Worm (Caenorhabditis elegans) whole organism, late embryonic: ENCODE results near the gene rib-1.

Experiments
- C38D4.7 ChIP-seq: fragments of 200-800 bp; sonication (Bioruptor generic); optimal IDR thresholded peaks from 2 replicates; lab custom pipeline; 2018; ENCODE audit warnings: mild to moderate bottlenecking, missing genetic modification characterization, moderate library complexity, missing compliant biosample characterization
- F13H6.1 ChIP-seq: sonication (generic microtip); optimal IDR thresholded peaks from 2 replicates; lab custom pipeline; 2016; ENCODE audit warnings: missing genetic modification characterization, missing compliant biosample characterization
- K09A11.1 ChIP-seq: sonication (generic microtip); optimal IDR thresholded peaks from 2 replicates; lab custom pipeline; 2017; ENCODE audit warnings: antibody characterized with exemption, mild to moderate bottlenecking, missing genetic modification characterization, missing compliant biosample characterization; ENCODE audit not compliant: insufficient read depth
- T23F11.4 ChIP-seq: fragments of 200-800 bp; sonication (Bioruptor generic); optimal IDR thresholded peaks from 2 replicates; lab custom pipeline; 2018; ENCODE audit warnings: mild to moderate bottlenecking, missing genetic modification characterization, missing compliant biosample characterization
- ama-1 ChIP-seq: fragments of 150-350 bp; optimal IDR thresholded peaks from 2 replicates; lab custom pipeline; 2014
- ceh-22 ChIP-seq: sonication (generic microtip); optimal IDR thresholded peaks from 2 replicates; lab custom pipeline; 2017; ENCODE audit warnings: missing biosample characterization, missing genetic modification characterization
- ceh-30 ChIP-seq: fragments of 150-350 bp; optimal IDR thresholded peaks from 2 replicates; lab custom pipeline; 2014; ENCODE audit warnings: missing biosample characterization, missing genetic modification characterization
- ceh-31 ChIP-seq: sonication (generic microtip); optimal IDR thresholded peaks from 2 replicates; lab custom pipeline; 2016; ENCODE audit warnings: missing genetic modification characterization, missing compliant biosample characterization
- ceh-34 ChIP-seq: sonication (generic microtip); optimal IDR thresholded peaks from 2 replicates; lab custom pipeline; 2016; ENCODE audit warnings: mild to moderate bottlenecking, missing genetic modification characterization, missing compliant biosample characterization
- ceh-45 ChIP-seq: fragments of 200-800 bp; sonication (Bioruptor generic); IDR thresholded peaks from 2 replicates; pipeline ENCODE4 v1.3.6; 2022; ENCODE audit warnings: missing genetic modification reagents, missing genetic modification characterization, missing compliant biosample characterization
- che-1 ChIP-seq: sonication (generic microtip); optimal IDR thresholded peaks from 2 replicates; lab custom pipeline; 2016; ENCODE audit warnings: mild to moderate bottlenecking, missing genetic modification characterization, missing compliant biosample characterization
- dmd-4 ChIP-seq: sonication (generic microtip); optimal IDR thresholded peaks from 2 replicates; lab custom pipeline; 2016; ENCODE audit warnings: borderline replicate concordance, missing genetic modification characterization, missing compliant biosample characterization
- ets-4 ChIP-seq: sonication (generic microtip); optimal IDR thresholded peaks from 2 replicates; lab custom pipeline; 2016; ENCODE audit warnings: missing genetic modification characterization, missing compliant biosample characterization
- fax-1 ChIP-seq: sonication (generic microtip); optimal IDR thresholded peaks from 2 replicates; lab custom pipeline; 2016; ENCODE audit warnings: missing genotype, missing genetic modification characterization, missing compliant biosample characterization
- fkh-10 ChIP-seq: fragments of 150-350 bp; optimal IDR thresholded peaks from 2 replicates; lab custom pipeline; 2014; ENCODE audit warnings: missing biosample characterization, missing genetic modification reagents, missing genetic modification characterization
- gmeb-2 ChIP-seq: sonication (generic microtip); optimal IDR thresholded peaks from 2 replicates; lab custom pipeline; 2016; ENCODE audit warnings: missing genetic modification characterization, inconsistent platforms, missing compliant biosample characterization
- hlh-13 ChIP-seq: fragments of 200-800 bp; sonication (Bioruptor generic); optimal IDR thresholded peaks from 2 replicates; lab custom pipeline; 2018; ENCODE audit warnings: mild to moderate bottlenecking, missing genetic modification characterization, missing compliant biosample characterization
- hlh-15 ChIP-seq: sonication (generic microtip); optimal IDR thresholded peaks from 2 replicates; lab custom pipeline; 2016; ENCODE audit warnings: missing genetic modification characterization, missing compliant biosample characterization
- hlh-30 ChIP-seq: sonication (generic microtip); optimal IDR thresholded peaks from 2 replicates; lab custom pipeline; 2017; ENCODE audit warnings: antibody characterized with exemption, missing genetic modification characterization, missing compliant biosample characterization; ENCODE audit not compliant: insufficient read depth
- hlh-6 ChIP-seq: sonication (generic microtip); optimal IDR thresholded peaks from 2 replicates; lab custom pipeline; 2016; ENCODE audit warnings: missing genotype, missing genetic modification characterization, missing compliant biosample characterization
- lim-6 ChIP-seq: sonication (generic microtip); optimal IDR thresholded peaks from 2 replicates; lab custom pipeline; 2016; ENCODE audit warnings: missing genetic modification characterization, missing compliant biosample characterization
- madf-2 ChIP-seq: sonication (generic microtip); optimal IDR thresholded peaks from 2 replicates; lab custom pipeline; 2017; ENCODE audit warnings: missing genetic modification characterization, missing compliant biosample characterization
- mec-3 ChIP-seq: sonication (generic microtip); optimal IDR thresholded peaks from 2 replicates; lab custom pipeline; 2016; ENCODE audit warnings: borderline replicate concordance, missing genetic modification characterization, missing compliant biosample characterization
- nfya-1 ChIP-seq: sonication (generic microtip); optimal IDR thresholded peaks from 2 replicates; lab custom pipeline; 2017; ENCODE audit warnings: missing genetic modification characterization, mild to moderate bottlenecking, missing compliant biosample characterization, antibody characterized with exemption, moderate library complexity
- nhr-11 ChIP-seq: fragments of 150-350 bp; optimal IDR thresholded peaks from 2 replicates; lab custom pipeline; 2014; ENCODE audit warnings: missing biosample characterization, missing genetic modification characterization
- npax-4 ChIP-seq: sonication (generic microtip); optimal IDR thresholded peaks from 2 replicates; lab custom pipeline; 2016; ENCODE audit warnings: missing genetic modification characterization, missing compliant biosample characterization
- odd-2 ChIP-seq: sonication (generic microtip); optimal IDR thresholded peaks from 2 replicates; lab custom pipeline; 2017; ENCODE audit warnings: antibody characterized with exemption, mild to moderate bottlenecking, missing genetic modification characterization, missing compliant biosample characterization
- pag-3 ChIP-seq: sonication (generic microtip); optimal IDR thresholded peaks from 2 replicates; lab custom pipeline; 2016; ENCODE audit warnings: missing compliant biosample characterization, missing genetic modification characterization, borderline replicate concordance
- pha-2 ChIP-seq: sonication (generic microtip); optimal IDR thresholded peaks from 2 replicates; lab custom pipeline; 2017; ENCODE audit warnings: mild to moderate bottlenecking, missing genetic modification characterization, missing compliant biosample characterization
- pros-1 ChIP-seq: fragments of 150-350 bp; optimal IDR thresholded peaks from 2 replicates; lab custom pipeline; 2014; ENCODE audit warnings: missing biosample characterization, missing genetic modification reagents, missing genetic modification characterization
- rnt-1 ChIP-seq: sonication (generic microtip); optimal IDR thresholded peaks from 2 replicates; lab custom pipeline; 2016; ENCODE audit warnings: missing genetic modification characterization, missing compliant biosample characterization
- sdc-2 ChIP-seq: sonication (generic microtip); optimal IDR thresholded peaks from 2 replicates; lab custom pipeline; 2016; ENCODE audit warnings: missing genotype, missing genetic modification characterization, missing compliant biosample characterization
- sox-2 ChIP-seq: fragments of 200-800 bp; sonication (Bioruptor generic); IDR thresholded peaks from 2 replicates; pipeline ENCODE4 v1.3.6; 2022; ENCODE audit warnings: missing genetic modification reagents, missing genetic modification characterization, missing compliant biosample characterization
- sox-4 ChIP-seq: sonication (generic microtip); optimal IDR thresholded peaks from 2 replicates; lab custom pipeline; 2017; ENCODE audit warnings: mild to moderate bottlenecking, missing genetic modification characterization, inconsistent platforms, missing compliant biosample characterization
- syd-9 ChIP-seq: sonication (generic microtip); optimal IDR thresholded peaks from 2 replicates; lab custom pipeline; 2016; ENCODE audit warnings: mild to moderate bottlenecking, missing genetic modification characterization, moderate library complexity, missing compliant biosample characterization
- tbx-2 ChIP-seq: sonication (generic microtip); optimal IDR thresholded peaks from 2 replicates; lab custom pipeline; 2016; ENCODE audit warnings: missing genetic modification characterization, missing compliant biosample characterization
- tbx-7 ChIP-seq: sonication (generic microtip); optimal IDR thresholded peaks from 2 replicates; lab custom pipeline; 2016; ENCODE audit warnings: missing genotype, missing genetic modification characterization, missing compliant biosample characterization
- unc-42 ChIP-seq: sonication (generic microtip); optimal IDR thresholded peaks from 2 replicates; lab custom pipeline; 2016; ENCODE audit warnings: missing genotype, missing genetic modification characterization, missing compliant biosample characterization

Gene rib-1

DNA sequence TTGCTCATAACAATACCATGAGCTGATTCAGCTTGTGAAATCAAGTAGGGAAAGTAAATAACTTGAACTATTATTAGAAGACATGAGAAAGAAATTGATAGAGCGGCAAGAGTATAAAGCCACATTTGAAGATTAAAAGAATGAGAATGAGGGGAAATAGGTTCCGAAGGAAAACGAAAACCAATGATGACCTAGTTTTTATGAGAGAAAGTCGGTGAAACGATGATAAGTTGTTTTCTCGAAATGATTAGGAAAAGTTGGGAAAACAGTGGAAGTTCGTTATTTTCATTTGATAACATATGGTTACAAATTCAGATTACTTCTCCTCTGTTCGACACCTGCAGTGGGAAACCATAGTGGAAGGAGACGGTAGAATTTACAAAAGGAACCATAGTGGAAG lies 26.8 kb upstream of the rib-1 start, which contains the start of gene col-128:
Gene col-128, minus strand, starts transcription at position 148 of the 400 bp plus-strand sequence.
- TF ChIP-seq hlh-15 (tag; lab: Kevin White, UChicago), result no peak
- no peak for TF ChIP-seq ceh-30 (tag; lab: Kevin White, UChicago)
- no peak for TF ChIP-seq hlh-30 (tag; lab: Kevin White, UChicago)
- no peak for TF ChIP-seq C38D4.7 (GFP tag; lab: Kevin White, UChicago)
- TF ChIP-seq ceh-45, result no peak
- no peak for TF ChIP-seq unc-42 (tag; lab: Kevin White, UChicago)
- TF ChIP-seq mec-3 (tag; lab: Kevin White, UChicago), result no peak
- TF ChIP-seq dmd-4 (tag; lab: Kevin White, UChicago), result no peak
- no peak for TF ChIP-seq rnt-1 (tag; lab: Kevin White, UChicago)
- TF ChIP-seq T23F11.4, result no peak
- no peak for TF ChIP-seq pag-3 (tag; lab: Kevin White, UChicago)
- no peak for TF ChIP-seq ama-1 (lab: Kevin White, UChicago)
- TF ChIP-seq sox-4 (tag; lab: Kevin White, UChicago), result no peak
- no peak for TF ChIP-seq che-1 (tag; lab: Kevin White, UChicago)
- TF ChIP-seq fkh-10 (GFP tag; lab: Kevin White, UChicago), result no peak
- TF ChIP-seq ceh-31 (tag; lab: Kevin White, UChicago), result no peak
- no peak for TF ChIP-seq hlh-13 (GFP tag; lab: Kevin White, UChicago)
- no peak for TF ChIP-seq fax-1 (tag; lab: Kevin White, UChicago)
- no peak for TF ChIP-seq pha-2 (tag; lab: Kevin White, UChicago)

DNA sequence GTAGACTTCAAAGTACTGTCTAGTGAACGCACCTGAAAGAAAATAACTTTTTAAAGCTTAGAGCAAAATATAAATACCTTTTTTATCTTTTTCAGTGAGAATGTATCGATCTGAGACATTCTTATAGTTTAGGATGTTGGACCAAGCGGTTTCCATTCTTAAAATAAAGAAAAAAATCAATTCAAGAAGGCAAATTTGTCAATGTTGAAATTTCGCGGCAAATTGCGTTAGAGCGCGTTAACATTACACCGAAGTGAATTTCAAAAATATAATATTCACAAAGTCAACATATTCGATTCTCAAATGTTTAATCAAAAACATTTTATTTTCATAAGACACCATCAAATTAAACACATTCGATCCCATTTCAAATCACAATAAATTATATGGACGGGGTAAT lies 16.9 kb upstream of the rib-1 start, which contains the start of gene F12F6.7:
Gene F12F6.7, minus strand, starts transcription at position 157 of the 400 bp plus-strand sequence.
- TF ChIP-seq sdc-2 (tag; lab: Kevin White, UChicago) (no peak), ceh-22 (no peak), pros-1 (tag; lab: Kevin White, UChicago) (no peak), nhr-11 (tag; lab: Kevin White, UChicago) (no peak), ets-4 (tag; lab: Kevin White, UChicago) (no peak), unc-42 (tag; lab: Kevin White, UChicago) (no peak), npax-4 (no peak), syd-9 (tag; lab: Kevin White, UChicago) (no peak), sox-2 (no peak), tbx-7 (tag; lab: Kevin White, UChicago) (no peak), rnt-1 (tag; lab: Kevin White, UChicago) (no peak), madf-2 (tag; lab: Kevin White, UChicago) (no peak), sox-4 (tag; lab: Kevin White, UChicago) (no peak), tbx-2 (no peak), lim-6 (tag; lab: Kevin White, UChicago) (no peak), F13H6.1 (tag; lab: Kevin White, UChicago) (no peak)
- TF ChIP-seq, all 69 proteins: peak for 0

- TF ChIP-seq gmeb-2 (no peak), odd-2 (no peak), nhr-11 (tag; lab: Kevin White, UChicago) (no peak), hlh-6 (tag; lab: Kevin White, UChicago) (no peak), nfya-1 (tag; lab: Kevin White, UChicago) (no peak), K09A11.1 (tag; lab: Kevin White, UChicago) (no peak), ceh-34 (tag; lab: Kevin White, UChicago) (no peak), syd-9 (tag; lab: Kevin White, UChicago) (no peak), ceh-31 (tag; lab: Kevin White, UChicago) (no peak), tbx-7 (tag; lab: Kevin White, UChicago) (no peak)
Measured at ce11 chrIV:11563090-11563489, 15.5 kb upstream of the rib-1 start.
